Worm (Caenorhabditis elegans) whole organism, midembryonic: Measurements from ENCODE around the gene R12B2.3.

Experiments
- T22C8.4 ChIP-seq: fragments of 200-800 bp; sonication (Bioruptor generic); IDR thresholded peaks from 2 replicates; pipeline ENCODE4 v1.3.6; 2022; ENCODE audit warnings: missing genetic modification characterization, missing compliant biosample characterization
- cog-1 ChIP-seq: sonication (generic microtip); optimal IDR thresholded peaks from 2 replicates; lab custom pipeline; 2016; ENCODE audit warnings: missing genetic modification characterization, missing compliant biosample characterization
- flt-1 ChIP-seq: fragments of 200-800 bp; sonication (Bioruptor generic); IDR thresholded peaks from 2 replicates; pipeline ENCODE4 v1.3.6; 2022; ENCODE audit warnings: missing genetic modification characterization, missing compliant biosample characterization
- klf-2 ChIP-seq: fragments of 200-800 bp; sonication (Bioruptor generic); conservative IDR thresholded peaks from 2 replicates; pipeline ENCODE4 v1.3.6; 2022; ENCODE audit warnings: missing genetic modification reagents, missing genetic modification characterization, missing compliant biosample characterization
- med-1 ChIP-seq: sonication (generic microtip); optimal IDR thresholded peaks from 2 replicates; lab custom pipeline; 2017; ENCODE audit warnings: missing genetic modification characterization, mild to moderate bottlenecking, missing compliant biosample characterization, antibody characterized with exemption, missing genetic modification reagents; ENCODE audit not compliant: insufficient read depth
- ref-1 ChIP-seq: fragments of 200-800 bp; sonication (Bioruptor generic); conservative IDR thresholded peaks from 2 replicates; pipeline ENCODE4 v1.3.6; 2022; ENCODE audit warnings: missing genetic modification reagents, missing genetic modification characterization, missing compliant biosample characterization
- tab-1 ChIP-seq: fragments of 200-800 bp; sonication (Bioruptor generic); IDR thresholded peaks from 2 replicates; pipeline ENCODE4 v1.3.6; 2022; ENCODE audit warnings: missing genetic modification characterization, missing compliant biosample characterization
- ztf-23 ChIP-seq: fragments of 200-800 bp; sonication (Bioruptor generic); IDR thresholded peaks from 2 replicates; pipeline ENCODE4 v1.3.6; 2022; ENCODE audit warnings: missing genetic modification reagents, missing genetic modification characterization, missing compliant biosample characterization
- ztf-29 ChIP-seq: fragments of 200-800 bp; sonication (Bioruptor generic); IDR thresholded peaks from 2 replicates; pipeline ENCODE4 v1.3.6; 2022; ENCODE audit warnings: missing genetic modification reagents, missing genetic modification characterization, missing compliant biosample characterization

ce11 chrIII:5798747-5799146 is 6.6 kb upstream of the R12B2.3 start, which contains the start of gene ceh-10:
- TF ChIP-seq klf-2 (GFP tag; lab: Robert Waterston, UW) (no peak), ref-1 (GFP tag; lab: Robert Waterston, UW) (no peak), flt-1 (GFP tag; lab: Robert Waterston, UW) (no peak), med-1 (no peak), ztf-23 (GFP tag; lab: Robert Waterston, UW) (no peak), ztf-29 (GFP tag; lab: Robert Waterston, UW) (no peak), cog-1 (tag; lab: Kevin White, UChicago) (no peak), tab-1 (no peak), T22C8.4 (GFP tag; lab: Robert Waterston, UW) (no peak)
